Fruit fly (Drosophila melanogaster) whole organism, embryonic: ENCODE measurements around the gene Ppn.

Experiments used
- Ada2b ChIP-seq: fragments of 200-800 bp; sonication (Bioruptor generic); IDR thresholded peaks from 2 replicates; pipeline ENCODE4 v1.3.6; 2022; ENCODE audit warnings: missing biosample characterization, missing genetic modification characterization
- Adf1 ChIP-seq: fragments of 200-800 bp; sonication (Bioruptor generic); IDR thresholded peaks from 2 replicates; pipeline ENCODE4 v1.3.6; 2022; ENCODE audit warnings: missing biosample characterization, missing genetic modification characterization
- CG10267 ChIP-seq: fragments of 200-800 bp; sonication (Bioruptor generic); optimal IDR thresholded peaks from 2 replicates; lab custom pipeline; 2018; ENCODE audit warnings: missing biosample characterization, mild to moderate bottlenecking, missing genetic modification characterization, moderate library complexity
- CG10543 ChIP-seq: fragments of 200-800 bp; sonication (Bioruptor generic); optimal IDR thresholded peaks from 3 replicates; lab custom pipeline; 2017; ENCODE audit warnings: missing biosample characterization, mild to moderate bottlenecking, missing genetic modification characterization, moderate library complexity
- CG10654 ChIP-seq: fragments of 200-800 bp; sonication (Bioruptor generic); optimal IDR thresholded peaks from 2 replicates; lab custom pipeline; 2016; ENCODE audit warnings: missing biosample characterization, missing genetic modification characterization
- CG11085 ChIP-seq: fragments of 200-800 bp; sonication (Bioruptor generic); IDR thresholded peaks from 2 replicates; pipeline ENCODE4 v1.3.6; 2022; ENCODE audit warnings: missing biosample characterization, missing genetic modification characterization
- CG11456 ChIP-seq: fragments of 200-800 bp; sonication (Bioruptor generic); IDR thresholded peaks from 3 replicates; pipeline ENCODE4 v1.3.6; 2022; ENCODE audit warnings: missing biosample characterization, missing genetic modification characterization
- CG11695 ChIP-seq: fragments of 200-800 bp; sonication (Bioruptor generic); IDR thresholded peaks from 3 replicates; pipeline ENCODE4 v1.3.6; 2022; ENCODE audit warnings: missing biosample characterization, missing genetic modification characterization
- CG11696 ChIP-seq: fragments of 200-800 bp; sonication (Bioruptor generic); IDR thresholded peaks from 2 replicates; pipeline ENCODE4 v1.3.6; 2022; ENCODE audit warnings: missing biosample characterization, missing genetic modification characterization
- CG13894 ChIP-seq: fragments of 200-800 bp; sonication (Bioruptor generic); optimal IDR thresholded peaks from 3 replicates; lab custom pipeline; 2018; ENCODE audit warnings: missing biosample characterization, mild to moderate bottlenecking, missing genetic modification characterization, moderate library complexity
- CG2116 ChIP-seq: fragments of 200-800 bp; sonication (Bioruptor generic); optimal IDR thresholded peaks from 3 replicates; lab custom pipeline; 2018; ENCODE audit warnings: missing biosample characterization, mild to moderate bottlenecking, missing genetic modification characterization
- CG2678 ChIP-seq: fragments of 200-800 bp; sonication (Bioruptor generic); optimal IDR thresholded peaks from 3 replicates; lab custom pipeline; 2019; ENCODE audit warnings: missing biosample characterization, mild to moderate bottlenecking, missing genetic modification characterization, moderate library complexity
- CG3726 ChIP-seq: fragments of 200-800 bp; sonication (Bioruptor generic); IDR thresholded peaks from 3 replicates; pipeline ENCODE4, ENCODE4 v1.3.6; 2022; ENCODE audit warnings: missing biosample characterization, missing genetic modification characterization
- CG6654 ChIP-seq: fragments of 200-800 bp; sonication (Bioruptor generic); optimal IDR thresholded peaks from 2 replicates; lab custom pipeline; 2017; ENCODE audit warnings: missing biosample characterization, mild to moderate bottlenecking, missing genetic modification characterization
- CG7987 ChIP-seq: fragments of 200-800 bp; sonication (Bioruptor generic); optimal IDR thresholded peaks from 2 replicates; lab custom pipeline; 2018; ENCODE audit warnings: missing biosample characterization, mild to moderate bottlenecking, missing genetic modification characterization, moderate library complexity
- CG8944 ChIP-seq: fragments of 200-800 bp; sonication (Bioruptor generic); optimal IDR thresholded peaks from 3 replicates; lab custom pipeline; 2016; ENCODE audit warnings: missing biosample characterization, missing genetic modification characterization
- D ChIP-seq, 2 experiments: fragments of 200-800 bp in 1 of 2; fragments of >200 bp in 1 of 2; sonication (Bioruptor generic) in 1 of 2; optimal IDR thresholded peaks; 2 replicates in 1 of 2; 3 replicates in 1 of 2; lab custom pipeline; 2017; ENCODE audit warnings: mild to moderate bottlenecking in 1 of 2, missing biosample characterization in 1 of 2, missing genetic modification characterization in 1 of 2, missing genetic modification reagents in 1 of 2
- Dip3 ChIP-seq: fragments of 200-800 bp; sonication (Bioruptor generic); optimal IDR thresholded peaks from 3 replicates; lab custom pipeline; 2016; ENCODE audit warnings: missing biosample characterization, missing genetic modification characterization
- Ets65A ChIP-seq: fragments of 200-800 bp; sonication (Bioruptor generic); peaks from one replicate; lab custom pipeline; 2016; ENCODE audit warnings: missing biosample characterization, missing genetic modification characterization
- HHEX ChIP-seq: fragments of 200-800 bp; sonication (Bioruptor generic); optimal IDR thresholded peaks from 3 replicates; lab custom pipeline; 2017; ENCODE audit warnings: missing biosample characterization, mild to moderate bottlenecking, missing genetic modification characterization, missing genetic modification reagents
- Hmx ChIP-seq: fragments of 200-800 bp; sonication (Bioruptor generic); optimal IDR thresholded peaks from 2 replicates; lab custom pipeline; 2016; ENCODE audit warnings: missing biosample characterization, missing genetic modification characterization
- Hr51 ChIP-seq, 2 experiments: fragments of 200-800 bp; sonication (Bioruptor generic); optimal IDR thresholded peaks; 2 replicates in 1 of 2; 3 replicates in 1 of 2; lab custom pipeline; 2016 to 2018; ENCODE audit warnings: missing biosample characterization in 2 of 2, missing genetic modification characterization in 2 of 2, mild to moderate bottlenecking in 1 of 2, moderate library complexity in 1 of 2
- Kr ChIP-seq: fragments of 200-800 bp; sonication (Bioruptor generic); optimal IDR thresholded peaks from 2 replicates; lab custom pipeline; 2017; ENCODE audit warnings: missing biosample characterization, mild to moderate bottlenecking, missing genetic modification characterization
- MTF-1 ChIP-seq: fragments of 200-800 bp; sonication (Bioruptor generic); optimal IDR thresholded peaks from 2 replicates; lab custom pipeline; 2018; ENCODE audit warnings: missing biosample characterization, mild to moderate bottlenecking, missing genetic modification characterization, borderline replicate concordance
- Scr ChIP-seq: fragments of 200-800 bp; sonication (Bioruptor generic); IDR thresholded peaks from 2 replicates; pipeline ENCODE4 v1.3.6; 2022; ENCODE audit warnings: missing biosample characterization, missing genetic modification characterization; ENCODE audit not compliant: partially characterized antibody
- Side ChIP-seq: fragments of 200-800 bp; sonication (Bioruptor generic); optimal IDR thresholded peaks from 2 replicates; lab custom pipeline; 2016; ENCODE audit warnings: missing biosample characterization, missing genetic modification characterization
- YL-1 ChIP-seq: fragments of 200-800 bp; sonication (Bioruptor generic); optimal IDR thresholded peaks from 3 replicates; lab custom pipeline; 2017; ENCODE audit warnings: missing biosample characterization, mild to moderate bottlenecking, missing genetic modification characterization
- abd-A ChIP-seq: fragments of 200-800 bp; sonication (Bioruptor generic); optimal IDR thresholded peaks from 3 replicates; lab custom pipeline; 2019; ENCODE audit warnings: missing biosample characterization, mild to moderate bottlenecking, missing genetic modification characterization, moderate library complexity
- ac ChIP-seq: fragments of 200-800 bp; sonication (Bioruptor generic); optimal IDR thresholded peaks from 3 replicates; lab custom pipeline; 2017; ENCODE audit warnings: missing biosample characterization, mild to moderate bottlenecking, missing genetic modification characterization
- amos ChIP-seq: fragments of 200-800 bp; sonication (Bioruptor generic); IDR thresholded peaks from 2 replicates; pipeline ENCODE4 v1.3.6; 2022; ENCODE audit warnings: missing biosample characterization, missing genetic modification characterization; ENCODE audit not compliant: partially characterized antibody
- bcd ChIP-seq: fragments of 200-800 bp; sonication (Bioruptor generic); optimal IDR thresholded peaks from 2 replicates; lab custom pipeline; 2017; ENCODE audit warnings: missing biosample characterization, mild to moderate bottlenecking, missing genetic modification characterization
- fd64A ChIP-seq: fragments of 200-800 bp; sonication (Bioruptor generic); optimal IDR thresholded peaks from 3 replicates; lab custom pipeline; 2018; ENCODE audit warnings: missing biosample characterization, mild to moderate bottlenecking, missing genetic modification characterization
- grau ChIP-seq: fragments of 200-800 bp; optimal IDR thresholded peaks from 3 replicates; lab custom pipeline; 2019; ENCODE audit warnings: missing biosample characterization, mild to moderate bottlenecking, missing genetic modification characterization, moderate library complexity
- hkb ChIP-seq, 2 experiments: fragments of 200-800 bp in 1 of 2; fragments of >200 bp in 1 of 2; sonication (Bioruptor generic) in 1 of 2; IDR thresholded peaks in 1 of 2; optimal IDR thresholded peaks in 1 of 2; 2 replicates each; pipeline versions ENCODE4 v1.3.6 to Lab custom; 2017 to 2022; ENCODE audit warnings: missing biosample characterization in 1 of 2, missing genetic modification characterization in 1 of 2
- jing ChIP-seq: fragments of 200-800 bp; sonication (Bioruptor generic); optimal IDR thresholded peaks from 2 replicates; lab custom pipeline; 2018; ENCODE audit warnings: missing biosample characterization, mild to moderate bottlenecking, missing genetic modification characterization
- kni ChIP-seq: fragments of 200-800 bp; sonication (Bioruptor generic); optimal IDR thresholded peaks from 3 replicates; lab custom pipeline; 2017; ENCODE audit warnings: mild to moderate bottlenecking, missing biosample characterization, missing genetic modification reagents, missing genetic modification characterization
- mam ChIP-seq: fragments of 200-800 bp; sonication (Bioruptor generic); optimal IDR thresholded peaks from 3 replicates; lab custom pipeline; 2016; ENCODE audit warnings: missing biosample characterization, missing genetic modification characterization
- mirr ChIP-seq: fragments of 200-800 bp; sonication (Bioruptor generic); optimal IDR thresholded peaks from 3 replicates; lab custom pipeline; 2018; ENCODE audit warnings: missing biosample characterization, mild to moderate bottlenecking, missing genetic modification characterization
- nerfin-1 ChIP-seq: fragments of 200-800 bp; sonication (Bioruptor generic); optimal IDR thresholded peaks from 3 replicates; lab custom pipeline; 2019; ENCODE audit warnings: missing biosample characterization, mild to moderate bottlenecking, missing genetic modification characterization, moderate library complexity
- oc ChIP-seq: fragments of 200-800 bp; sonication (Bioruptor generic); optimal IDR thresholded peaks from 2 replicates; lab custom pipeline; 2018; ENCODE audit warnings: missing biosample characterization, mild to moderate bottlenecking, missing genetic modification characterization, moderate library complexity
- so ChIP-seq: fragments of 200-800 bp; sonication (Bioruptor generic); IDR thresholded peaks from 3 replicates; pipeline ENCODE4 v1.3.6; 2022; ENCODE audit warnings: missing biosample characterization, missing genetic modification characterization
- tna ChIP-seq: fragments of 200-800 bp; sonication (Bioruptor generic); IDR thresholded peaks from 2 replicates; pipeline ENCODE4 v1.3.6; 2022; ENCODE audit warnings: missing biosample characterization, missing genetic modification characterization; ENCODE audit not compliant: partially characterized antibody
- vnd ChIP-seq: fragments of 200-800 bp; sonication (Bioruptor generic); IDR thresholded peaks from 3 replicates; pipeline ENCODE4 v1.3.6; 2022; ENCODE audit warnings: missing biosample characterization, missing genetic modification characterization; ENCODE audit not compliant: partially characterized antibody
- z ChIP-seq: fragments of 200-800 bp; sonication (Bioruptor generic); IDR thresholded peaks from 3 replicates; pipeline ENCODE4 v1.3.6; 2022; ENCODE audit warnings: missing biosample characterization, missing genetic modification characterization
- zen ChIP-seq: fragments of 200-800 bp; sonication (Bioruptor generic); optimal IDR thresholded peaks from 3 replicates; lab custom pipeline; 2018; ENCODE audit warnings: missing biosample characterization, mild to moderate bottlenecking, missing genetic modification characterization, moderate library complexity

Gene Ppn

dm6 chr3R:28552249-28552648, 12.1 kb upstream of the Ppn start (continued):
- no peak for TF ChIP-seq Kr (GFP tag; lab: Kevin White, UChicago)
- TF ChIP-seq vnd (GFP tag; lab: Robert Waterston, UW), result no peak
- no peak for TF ChIP-seq CG6654 (GFP tag; lab: Kevin White, UChicago)
- no peak for TF ChIP-seq CG10267 (tag; lab: Kevin White, UChicago)
- no peak for TF ChIP-seq CG11696 (GFP tag; lab: Robert Waterston, UW)
- TF ChIP-seq CG11695 (GFP tag; lab: Robert Waterston, UW), result no peak
- peak; percentile 2 for TF ChIP-seq CG2678 (tag; lab: Kevin White, UChicago)
- peak; percentile 52 for TF ChIP-seq MTF-1 (GFP tag; lab: Kevin White, UChicago)
- no peak for TF ChIP-seq Side (GFP tag; lab: Kevin White, UChicago)
- TF ChIP-seq D (optimal IDR thresholded peaks at IDR 0.05; lab: Kevin White, UChicago), result no peak
- TF ChIP-seq D (GFP tag; optimal IDR thresholded peaks at IDR 0.05; lab: Kevin White, UChicago), result peak; percentile 25
- TF ChIP-seq CG10543 (GFP tag; lab: Kevin White, UChicago), result no peak
- no peak for TF ChIP-seq abd-A (tag; lab: Kevin White, UChicago)
- TF ChIP-seq Hmx (GFP tag; lab: Kevin White, UChicago), result no peak
- TF ChIP-seq HHEX (GFP tag; lab: Kevin White, UChicago), result peak; percentile 25
- peak; percentile 59 for TF ChIP-seq fd64A (GFP tag; lab: Kevin White, UChicago)
- no peak for TF ChIP-seq CG10654 (GFP tag; lab: Kevin White, UChicago)
- TF ChIP-seq mam (GFP tag; lab: Kevin White, UChicago), result no peak
- no peak for TF ChIP-seq CG7987 (GFP tag; lab: Kevin White, UChicago)
- TF ChIP-seq so (GFP tag; lab: Robert Waterston, UW), result no peak
- TF ChIP-seq Hr51 (GFP tag; optimal IDR thresholded peaks at IDR 0.05; lab: Kevin White, UChicago), result no peak
- TF ChIP-seq, all 482 proteins: peak for 50

DNA sequence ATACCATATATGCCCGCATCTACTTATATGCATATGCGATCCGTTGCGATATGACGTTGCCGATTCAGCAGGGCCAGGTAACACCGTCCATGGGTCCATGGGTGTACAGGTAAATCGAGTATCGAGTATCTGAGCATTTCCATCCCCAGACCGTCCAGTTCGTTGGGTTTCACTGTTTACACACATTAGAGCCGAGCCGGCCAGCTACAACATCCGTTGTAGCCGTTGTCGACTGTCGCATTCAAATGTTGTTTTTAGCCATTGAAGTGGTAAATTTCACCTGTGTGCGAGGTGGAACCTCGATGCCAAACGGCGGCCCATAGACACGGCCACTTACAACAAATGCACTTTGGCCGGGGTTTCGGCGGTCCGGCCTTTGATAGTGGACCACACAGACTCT, 8.3 kb upstream of the Ppn start:
- peak; percentile 57 for TF ChIP-seq grau (tag; lab: Kevin White, UChicago)
- TF ChIP-seq zen (tag; lab: Kevin White, UChicago), result peak; percentile 34
- TF ChIP-seq kni, result peak; percentile 34
- TF ChIP-seq Ets65A (GFP tag; lab: Kevin White, UChicago), result no peak

DNA sequence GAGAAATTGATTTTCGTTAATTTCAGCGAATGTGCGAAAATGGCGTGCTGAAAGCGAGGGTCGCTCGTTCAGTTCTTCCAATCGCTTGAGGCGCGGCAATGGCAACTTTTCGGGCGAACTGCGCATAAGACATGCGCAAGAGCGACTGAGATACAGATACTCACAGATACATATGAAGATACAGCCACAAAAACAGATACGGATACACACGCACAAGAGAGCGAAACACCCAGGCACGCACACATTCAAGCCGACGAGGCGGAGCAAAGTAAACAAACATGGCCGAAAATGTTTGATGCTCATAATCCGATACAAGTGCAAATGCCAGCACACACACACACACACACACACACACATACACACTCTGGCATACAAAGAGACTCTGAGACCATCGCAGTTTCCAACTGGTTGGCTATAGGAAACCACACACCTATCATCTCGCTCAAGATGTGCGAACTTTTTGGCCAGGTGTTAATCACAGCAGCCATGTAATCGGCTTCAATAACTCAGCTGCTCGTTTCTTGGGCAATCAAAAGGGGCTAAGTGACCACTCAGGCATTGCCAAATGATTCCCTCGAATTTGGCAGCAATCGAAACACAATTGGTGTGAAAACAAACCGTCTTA, 7.1 kb upstream of the Ppn start:
- TF ChIP-seq amos (GFP tag; lab: Robert Waterston, UW), result peak; percentile 13; the same call in 1 of the 2 replicates
- TF ChIP-seq YL-1 (GFP tag; lab: Kevin White, UChicago), result no peak
- peak; percentile 19 for TF ChIP-seq CG10543 (GFP tag; lab: Kevin White, UChicago)
- TF ChIP-seq jing (GFP tag; lab: Kevin White, UChicago), result no peak
- no peak for TF ChIP-seq CG3726 (GFP tag; lab: Robert Waterston, UW)
- no peak for TF ChIP-seq bcd (GFP tag; lab: Kevin White, UChicago)
- no peak for TF ChIP-seq CG13894 (tag; lab: Kevin White, UChicago)
- TF ChIP-seq z (GFP tag; lab: Robert Waterston, UW), result no peak
- no peak for TF ChIP-seq CG11456 (GFP tag; lab: Robert Waterston, UW)
- no peak for TF ChIP-seq CG11085 (GFP tag; lab: Robert Waterston, UW)
- TF ChIP-seq Dip3 (GFP tag; lab: Kevin White, UChicago), result no peak
- TF ChIP-seq CG2116 (GFP tag; lab: Kevin White, UChicago), result no peak
- TF ChIP-seq nerfin-1, result peak; percentile 52
- no peak for TF ChIP-seq ac (GFP tag; lab: Kevin White, UChicago)
- no peak for TF ChIP-seq Ada2b
- TF ChIP-seq mirr, result peak; percentile 28
- TF ChIP-seq tna (GFP tag; lab: Robert Waterston, UW), result no peak
- peak; percentile 83 for TF ChIP-seq oc (tag; lab: Kevin White, UChicago)
- peak; percentile 99 for TF ChIP-seq hkb (optimal IDR thresholded peaks at IDR 0.05; lab: Kevin White, UChicago)
- no peak for TF ChIP-seq hkb (GFP tag; IDR thresholded peaks at IDR 0.05; lab: Robert Waterston, UW)
- TF ChIP-seq Scr (GFP tag; lab: Robert Waterston, UW), result peak; percentile 28; the same call in 1 of the 2 replicates
- peak; percentile 64 for TF ChIP-seq Adf1 (GFP tag; lab: Robert Waterston, UW)
- no peak for TF ChIP-seq CG8944 (GFP tag; lab: Kevin White, UChicago)
